Worm (Caenorhabditis elegans) whole organism, L4/young adult: Measurements from ENCODE around the gene mogs-1.

ENCODE experiments used
- W03F9.2 ChIP-seq: fragments of 150-350 bp; optimal IDR thresholded peaks from 2 replicates; lab custom pipeline; 2014; ENCODE audit warnings: missing biosample characterization, missing genetic modification characterization
- dao-5 ChIP-seq: sonication (generic microtip); optimal IDR thresholded peaks from 2 replicates; lab custom pipeline; 2016; ENCODE audit warnings: missing genotype, missing genetic modification characterization, moderate library complexity, missing compliant biosample characterization
- him-1 ChIP-seq: sonication (generic microtip); optimal IDR thresholded peaks from 2 replicates; lab custom pipeline; 2016; ENCODE audit warnings: missing genotype, missing genetic modification reagents, missing genetic modification characterization, missing compliant biosample characterization

DNA sequence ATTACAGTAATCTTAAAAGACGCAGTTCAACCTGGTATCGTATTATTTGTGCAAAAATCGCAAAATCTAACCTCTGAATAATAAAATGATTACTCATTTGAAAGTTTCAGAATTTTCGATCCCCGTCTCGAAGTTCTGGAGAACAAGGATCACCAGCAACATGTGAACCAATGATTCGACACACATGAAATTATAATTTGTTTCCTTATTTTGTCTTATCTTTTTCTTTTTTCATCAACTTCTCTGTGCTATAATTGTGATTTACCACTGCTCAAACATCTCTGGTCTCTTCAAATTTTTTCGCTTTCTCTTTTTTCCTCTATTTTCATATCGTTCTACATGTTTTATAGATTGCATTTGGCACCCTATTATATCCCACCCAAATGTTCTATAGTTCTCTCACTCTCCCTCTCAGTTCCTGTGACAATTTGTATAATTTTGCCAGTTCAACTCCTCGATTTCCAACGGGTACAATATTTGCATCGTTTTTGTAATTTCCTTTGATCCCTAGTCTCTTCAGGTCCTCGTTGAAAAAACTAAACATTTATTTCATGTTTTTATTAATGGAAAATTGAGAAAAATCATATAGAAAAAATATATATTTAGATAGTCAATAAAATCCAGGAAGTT is 41.4 kb upstream of the mogs-1 start:
- TF ChIP-seq dao-5 (no peak), him-1 (tag; lab: Kevin White, UChicago) (no peak), W03F9.2 (tag; lab: Kevin White, UChicago) (no peak)
